Worm (Caenorhabditis elegans): ENCODE measurements around the gene ZK154.5.

ZK154.5 gene

ce11 chrX:7773714-7774318 is 13.9 kb downstream of the ZK154.5 start:
- peak; percentile 77 for TF ChIP-seq pha-4 (GFP tag; IDR thresholded peaks at IDR 0.05)
- no peak for TF ChIP-seq pha-4 (tag; optimal IDR thresholded peaks at IDR 0.05)
- peak; percentile 50; the same call in 1 of the 2 replicates for TF ChIP-seq F26F4.8 (GFP tag; conservative IDR thresholded peaks at IDR 0.05)
- no peak for TF ChIP-seq nhr-76 (tag; optimal IDR thresholded peaks at IDR 0.05)
- TF ChIP-seq set-16 (GFP tag; IDR thresholded peaks at IDR 0.05) = no peak
- no peak for TF ChIP-seq cey-2 (tag; optimal IDR thresholded peaks at IDR 0.05; ENCODE audit: borderline replicate concordance, insufficient read depth)
- peak; percentile 68 for TF ChIP-seq hmg-1.1 (GFP tag; IDR thresholded peaks at IDR 0.05)
- no peak for TF ChIP-seq tag-97 (GFP tag; IDR thresholded peaks at IDR 0.05)
- TF ChIP-seq duxl-1 (tag; optimal IDR thresholded peaks at IDR 0.05; ENCODE audit: poor library complexity) = no peak
- TF ChIP-seq zag-1 (tag; optimal IDR thresholded peaks at IDR 0.05) = no peak
- peak in 1 of 2 experiments; percentile 38 for TF ChIP-seq mdl-1 (tag; optimal IDR thresholded peaks at IDR 0.05)
- no peak for TF ChIP-seq sdz-12 (GFP tag; optimal IDR thresholded peaks at IDR 0.05)
- TF ChIP-seq madf-5 (GFP tag; IDR thresholded peaks at IDR 0.05) = peak in 1 of 2 experiments; percentile 56; a peak in 1 of 4 replicates
- TF ChIP-seq Y5F2A.4 (GFP tag; optimal IDR thresholded peaks at IDR 0.05) = peak; percentile 41
- peak; percentile 61; the same call in 1 of the 2 replicates for TF ChIP-seq arid-1 (GFP tag; conservative IDR thresholded peaks at IDR 0.05)
- TF ChIP-seq vab-7 (GFP tag; IDR thresholded peaks at IDR 0.05) = no peak; the same call in 1 of the 2 replicates
- TF ChIP-seq T26A8.4 (GFP tag; IDR thresholded peaks at IDR 0.05) = no peak
- TF ChIP-seq nhr-48 (tag; optimal IDR thresholded peaks at IDR 0.05) = peak; percentile 42
- TF ChIP-seq gei-8 (GFP tag; optimal IDR thresholded peaks at IDR 0.05) = peak; percentile 3
- no peak for TF ChIP-seq ceh-28 (tag; optimal IDR thresholded peaks at IDR 0.05)
- no peak for TF ChIP-seq ces-1 (GFP tag; optimal IDR thresholded peaks at IDR 0.05)
- no peak for TF ChIP-seq attf-4 (tag; optimal IDR thresholded peaks at IDR 0.05)
- TF ChIP-seq daf-19 (GFP tag; conservative IDR thresholded peaks at IDR 0.05) = peak; percentile 59; the same call in 1 of the 2 replicates
- TF ChIP-seq nhr-102 (tag; optimal IDR thresholded peaks at IDR 0.05) = peak; percentile 62
- no peak for TF ChIP-seq dmd-8 (GFP tag; IDR thresholded peaks at IDR 0.05)
- TF ChIP-seq Y105C5A.15 (GFP tag; IDR thresholded peaks at IDR 0.05) = 0 out of 2 replicates have a peak, but pooled peaks have one; percentile 54
- peak; percentile 49 for TF ChIP-seq unc-130 (GFP tag; optimal IDR thresholded peaks at IDR 0.05)
- TF ChIP-seq ceh-44 (GFP tag; IDR thresholded peaks at IDR 0.05) = 0 out of 2 replicates have a peak, but pooled peaks have one; percentile 38
- no peak for TF ChIP-seq lin-39 (tag; optimal IDR thresholded peaks at IDR 0.05)
- 0 out of 2 replicates have a peak, but pooled peaks have one; percentile 68 for TF ChIP-seq tra-1 (GFP tag; IDR thresholded peaks at IDR 0.05)
- TF ChIP-seq egl-43 (GFP tag; IDR thresholded peaks at IDR 0.05) = no peak; the same call in 1 of the 2 replicates
- peak; percentile 21; the same call in 1 of the 2 replicates for TF ChIP-seq dmd-6 (GFP tag; IDR thresholded peaks at IDR 0.05)
- TF ChIP-seq Y48G9A.11 (GFP tag; IDR thresholded peaks at IDR 0.05) = peak; percentile 56; the same call in 1 of the 2 replicates
- peak; percentile 43 for TF ChIP-seq rbr-2 (tag; optimal IDR thresholded peaks at IDR 0.05)
- no peak for TF ChIP-seq saeg-2 (GFP tag; IDR thresholded peaks at IDR 0.05)
- no peak for TF ChIP-seq zip-2 (tag; optimal IDR thresholded peaks at IDR 0.05)
- no peak for TF ChIP-seq nhr-111 (GFP tag; optimal IDR thresholded peaks at IDR 0.05)
- no peak for TF ChIP-seq ceh-62 (tag; optimal IDR thresholded peaks at IDR 0.05)
- no peak for TF ChIP-seq jun-1 (tag; optimal IDR thresholded peaks at IDR 0.05)
- no peak for TF ChIP-seq skn-1 (tag; optimal IDR thresholded peaks at IDR 0.05)
- no peak for TF ChIP-seq T20F7.1 (GFP tag; optimal IDR thresholded peaks at IDR 0.05)
- TF ChIP-seq hlh-30 (tag; optimal IDR thresholded peaks at IDR 0.05; ENCODE audit: insufficient read depth) = peak; percentile 47
- TF ChIP-seq ZK546.5 (tag; optimal IDR thresholded peaks at IDR 0.05) = no peak
- TF ChIP-seq madf-9 (GFP tag; conservative IDR thresholded peaks at IDR 0.05) = peak; percentile 18; the same call in 1 of the 2 replicates
- peak; percentile 13 for TF ChIP-seq mxl-3 (GFP tag; optimal IDR thresholded peaks at IDR 0.05)
- no peak for TF ChIP-seq nhr-11 (tag; optimal IDR thresholded peaks at IDR 0.05)
- peak; percentile 23 for TF ChIP-seq nhr-28 (tag; optimal IDR thresholded peaks at IDR 0.05)
- no peak for TF ChIP-seq ama-1 (optimal IDR thresholded peaks at IDR 0.05)
- TF ChIP-seq F49E8.2 (tag; optimal IDR thresholded peaks at IDR 0.05; ENCODE audit: borderline replicate concordance) = peak; percentile 50
- peak; percentile 58 for TF ChIP-seq hlh-11 (tag; optimal IDR thresholded peaks at IDR 0.05)

Measured in whole organism, L4 larva.